Fruit fly (Drosophila melanogaster): ENCODE data around the gene NP15.6.

DNA sequence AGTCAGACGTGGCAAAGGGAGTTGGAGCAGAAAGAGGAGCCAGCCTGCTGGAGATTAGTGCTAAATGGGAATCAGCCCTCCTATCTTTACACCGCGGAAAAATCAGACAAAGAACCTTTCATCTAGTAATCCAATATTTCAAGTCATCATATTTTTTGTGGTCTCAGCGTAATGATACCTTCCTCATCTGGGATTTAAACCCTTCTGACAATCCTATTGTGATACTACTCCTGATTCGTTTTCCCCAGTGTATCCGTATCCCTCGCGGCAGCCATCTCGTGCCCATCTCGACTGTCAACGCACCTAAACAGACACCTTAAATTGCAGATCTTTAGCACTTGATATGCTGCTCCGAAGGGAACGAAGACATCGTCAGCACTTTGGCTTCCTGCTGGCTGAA is 28.8 kb upstream of the NP15.6 start:
- TF ChIP-seq psq (optimal IDR thresholded peaks at IDR 0.05), result no peak
- TF ChIP-seq Dll (optimal IDR thresholded peaks at IDR 0.05), result no peak
- no peak for TF ChIP-seq pan (optimal IDR thresholded peaks at IDR 0.05)
- no peak for TF ChIP-seq usp (GFP tag; optimal IDR thresholded peaks at IDR 0.05)
- no peak for TF ChIP-seq EcR (GFP tag; optimal IDR thresholded peaks at IDR 0.05)
- TF ChIP-seq CG8478 (optimal IDR thresholded peaks at IDR 0.05), result no peak

Measured in whole organism.